Fruit fly (Drosophila melanogaster): ENCODE results near the gene CG8478.
A peak's percentile ranks its signal among the peaks of the same experiment; 100 is the strongest.

Gene CG8478

DNA sequence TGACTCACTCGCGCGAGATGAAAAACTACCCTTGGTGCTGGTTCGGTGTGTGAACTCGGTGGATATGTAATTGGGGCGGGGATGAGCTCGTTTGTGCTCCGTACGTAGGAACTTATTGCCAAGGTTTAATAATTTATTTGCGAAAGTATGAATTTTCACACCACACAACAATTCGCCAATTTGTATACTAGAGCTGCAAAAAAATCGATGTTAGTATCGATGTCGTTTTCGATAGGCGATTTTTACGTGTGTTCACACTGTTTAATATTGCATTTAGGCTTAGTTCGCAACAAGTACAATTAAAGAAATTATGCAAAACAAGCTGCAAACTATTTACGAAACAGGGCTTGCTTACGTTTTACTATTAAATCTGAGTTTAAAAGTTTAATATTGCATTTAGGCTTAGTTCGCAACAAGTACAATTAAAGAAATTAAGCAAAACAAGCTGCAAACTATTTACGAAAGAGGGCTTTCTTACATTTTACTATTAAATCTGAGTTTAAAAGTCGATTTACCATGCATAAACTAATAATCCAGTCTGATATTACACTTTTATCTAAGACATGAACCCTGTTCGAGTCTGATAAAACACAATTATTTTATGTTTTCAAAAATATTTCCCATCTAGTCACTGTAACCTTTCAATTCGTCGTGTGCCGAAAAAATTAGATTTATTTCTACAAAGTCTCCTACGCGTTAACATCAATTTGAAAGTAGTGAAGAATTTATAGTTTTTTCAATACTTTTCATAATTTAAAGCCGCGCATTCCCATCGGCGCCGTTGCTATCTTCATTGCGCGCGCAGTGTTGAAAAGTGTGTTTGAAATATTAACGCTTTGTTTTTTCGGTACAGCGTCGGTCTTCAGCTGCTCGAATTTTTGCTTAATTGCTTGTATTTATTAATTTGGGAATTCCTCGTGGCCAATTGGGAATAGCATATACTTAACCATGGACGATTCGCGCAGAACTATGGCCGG lies at the start of gene CG8478, which contains the start of gene Snap24 (continued):
- TF ChIP-seq Mes4 (GFP tag; optimal IDR thresholded peaks at IDR 0.05) (no peak), CG1602 (GFP tag; optimal IDR thresholded peaks at IDR 0.05) (no peak), CG4707 (GFP tag; optimal IDR thresholded peaks at IDR 0.05) (no peak), knrl (GFP tag; IDR thresholded peaks at IDR 0.05; ENCODE audit: partially characterized antibody) (peak; percentile 82), dm (GFP tag; optimal IDR thresholded peaks at IDR 0.05) (no peak), Oli (tag; optimal IDR thresholded peaks at IDR 0.05) (no peak), eve (GFP tag; optimal IDR thresholded peaks at IDR 0.05) (no peak), CG8089 (GFP tag; optimal IDR thresholded peaks at IDR 0.05) (no peak), Abd-B (GFP tag; optimal IDR thresholded peaks at IDR 0.05) (peak; percentile 24), CG4360 (GFP tag; IDR thresholded peaks at IDR 0.05) (no peak), CG1832 (GFP tag; optimal IDR thresholded peaks at IDR 0.05) (no peak), CG17802 (tag; optimal IDR thresholded peaks at IDR 0.05) (peak; percentile 92), dimm (GFP tag; IDR thresholded peaks at IDR 0.05) (no peak), gce (GFP tag; IDR thresholded peaks at IDR 0.05) (no peak), dysf (GFP tag; IDR thresholded peaks at IDR 0.05) (no peak), cad (GFP tag; optimal IDR thresholded peaks at IDR 0.05) (no peak), CG12391 (tag; optimal IDR thresholded peaks at IDR 0.05) (peak; percentile 42), CG8478 (optimal IDR thresholded peaks at IDR 0.05) (no peak), Pdp1 (GFP tag; optimal IDR thresholded peaks at IDR 0.05) (peak in 1 of 2 experiments; percentile 22), psq (GFP tag; optimal IDR thresholded peaks at IDR 0.05) (no peak), TFAM (GFP tag; optimal IDR thresholded peaks at IDR 0.05) (no peak), Rx (GFP tag; IDR thresholded peaks at IDR 0.05) (no peak), CG10147 (GFP tag; optimal IDR thresholded peaks at IDR 0.05) (no peak), CG4424 (GFP tag; optimal IDR thresholded peaks at IDR 0.05) (no peak), nerfin-2 (GFP tag; IDR thresholded peaks at IDR 0.05; ENCODE audit: partially characterized antibody) (peak; percentile 73), CG7839 (tag; optimal IDR thresholded peaks at IDR 0.05) (no peak), CG12219 (GFP tag; optimal IDR thresholded peaks at IDR 0.05) (no peak), stwl (tag; optimal IDR thresholded peaks at IDR 0.05) (peak; percentile 91), BEAF-32 (GFP tag; optimal IDR thresholded peaks at IDR 0.05) (peak; percentile 86), Ravus (GFP tag; IDR thresholded peaks at IDR 0.05) (no peak), pfk (GFP tag; optimal IDR thresholded peaks at IDR 0.05) (no peak), CG4730 (GFP tag; IDR thresholded peaks at IDR 0.05) (no peak), CG3847 (GFP tag; IDR thresholded peaks at IDR 0.05) (no peak), hb (GFP tag; IDR thresholded peaks at IDR 0.05; ENCODE audit: partially characterized antibody) (peak; percentile 61), HLH54F (GFP tag; optimal IDR thresholded peaks at IDR 0.05) (no peak), CG8388 (GFP tag; optimal IDR thresholded peaks at IDR 0.05) (no peak), Dek (tag; optimal IDR thresholded peaks at IDR 0.05) (no peak), trh (GFP tag; optimal IDR thresholded peaks at IDR 0.05) (no peak), CG14965 (GFP tag; optimal IDR thresholded peaks at IDR 0.05; ENCODE audit: borderline replicate concordance) (no peak), NC2α (GFP tag; optimal IDR thresholded peaks at IDR 0.05) (no peak), Sox100B (GFP tag; optimal IDR thresholded peaks at IDR 0.05) (no peak), trem (tag; optimal IDR thresholded peaks at IDR 0.05) (peak; percentile 27), Dp (GFP tag; optimal IDR thresholded peaks at IDR 0.05) (peak; percentile 78), Rfx (GFP tag; IDR thresholded peaks at IDR 0.05) (no peak), Stat92E (GFP tag; optimal IDR thresholded peaks at IDR 0.05) (no peak), CG6683 (GFP tag; optimal IDR thresholded peaks at IDR 0.05) (no peak), CG12659 (GFP tag; optimal IDR thresholded peaks at IDR 0.05) (peak; percentile 26), CG15696 (tag; optimal IDR thresholded peaks at IDR 0.05) (no peak)

Measured in whole organism, embryonic.